Fruit fly (Drosophila melanogaster) whole organism, embryonic: ENCODE data around the gene CG2909.

Experiments used
- Atf6 ChIP-seq: fragments of 200-800 bp; sonication (Bioruptor generic); IDR thresholded peaks from 2 replicates; pipeline ENCODE4 v1.3.6; 2022; ENCODE audit warnings: missing biosample characterization, missing genetic modification characterization
- C15 ChIP-seq: fragments of 200-800 bp; sonication (Bioruptor generic); IDR thresholded peaks from 3 replicates; pipeline ENCODE4 v1.3.6; 2022; ENCODE audit warnings: missing biosample characterization, missing genetic modification characterization
- CG1233 ChIP-seq: fragments of 200-800 bp; sonication (Bioruptor generic); optimal IDR thresholded peaks from 4 replicates; lab custom pipeline; 2018; ENCODE audit warnings: missing biosample characterization, mild to moderate bottlenecking, missing genetic modification characterization
- CG12942 ChIP-seq: fragments of 200-800 bp; sonication (Bioruptor generic); optimal IDR thresholded peaks from 3 replicates; lab custom pipeline; 2016; ENCODE audit warnings: missing biosample characterization, missing genetic modification characterization
- CG13624 ChIP-seq: fragments of 200-800 bp; sonication (Bioruptor generic); optimal IDR thresholded peaks from 2 replicates; lab custom pipeline; 2016; ENCODE audit warnings: missing biosample characterization, missing genetic modification characterization
- CG1647 ChIP-seq: fragments of 200-800 bp; sonication (Bioruptor generic); optimal IDR thresholded peaks from 3 replicates; lab custom pipeline; 2016; ENCODE audit warnings: missing biosample characterization, missing genetic modification characterization
- CG16813 ChIP-seq: fragments of 200-800 bp; sonication (Bioruptor generic); IDR thresholded peaks from 3 replicates; pipeline ENCODE4 v1.3.6; 2022; ENCODE audit warnings: missing biosample characterization, missing genetic modification characterization; ENCODE audit not compliant: partially characterized antibody
- CG17361 ChIP-seq: fragments of 200-800 bp; sonication (Bioruptor generic); IDR thresholded peaks from 3 replicates; pipeline ENCODE4 v1.3.6; 2022; ENCODE audit warnings: missing biosample characterization, missing genetic modification characterization
- CG18764 ChIP-seq: fragments of 200-800 bp; sonication (Bioruptor generic); optimal IDR thresholded peaks from 3 replicates; lab custom pipeline; 2016; ENCODE audit warnings: missing biosample characterization, missing genetic modification characterization
- CG2116 ChIP-seq: fragments of 200-800 bp; sonication (Bioruptor generic); optimal IDR thresholded peaks from 3 replicates; lab custom pipeline; 2018; ENCODE audit warnings: missing biosample characterization, mild to moderate bottlenecking, missing genetic modification characterization
- CG2678 ChIP-seq: fragments of 200-800 bp; sonication (Bioruptor generic); optimal IDR thresholded peaks from 3 replicates; lab custom pipeline; 2019; ENCODE audit warnings: missing biosample characterization, mild to moderate bottlenecking, missing genetic modification characterization, moderate library complexity
- CG30403 ChIP-seq: fragments of 200-800 bp; sonication (Bioruptor generic); optimal IDR thresholded peaks from 3 replicates; lab custom pipeline; 2016; ENCODE audit warnings: missing biosample characterization, missing genetic modification characterization
- CG31441 ChIP-seq: fragments of 200-800 bp; sonication (Bioruptor generic); IDR thresholded peaks from 2 replicates; pipeline ENCODE4 v1.3.6; 2022; ENCODE audit warnings: missing biosample characterization, missing genetic modification characterization
- CG3407 ChIP-seq: fragments of 200-800 bp; sonication (Bioruptor generic); optimal IDR thresholded peaks from 2 replicates; lab custom pipeline; 2018; ENCODE audit warnings: missing biosample characterization, mild to moderate bottlenecking, missing genetic modification characterization
- CG8388 ChIP-seq: fragments of 200-800 bp; sonication (Bioruptor generic); optimal IDR thresholded peaks from 2 replicates; lab custom pipeline; 2019; ENCODE audit warnings: missing biosample characterization, mild to moderate bottlenecking, missing genetic modification characterization, moderate library complexity
- CG9876 ChIP-seq: fragments of 200-800 bp; sonication (Bioruptor generic); optimal IDR thresholded peaks from 2 replicates; lab custom pipeline; 2016; ENCODE audit warnings: missing biosample characterization, missing genetic modification characterization
- Chrac-16 ChIP-seq: fragments of 200-800 bp; sonication (Bioruptor generic); optimal IDR thresholded peaks from 3 replicates; lab custom pipeline; 2016; ENCODE audit warnings: missing biosample characterization, missing genetic modification characterization
- D19A ChIP-seq: fragments of 200-800 bp; optimal IDR thresholded peaks from 3 replicates; lab custom pipeline; 2019; ENCODE audit warnings: missing biosample characterization, mild to moderate bottlenecking, missing genetic modification characterization, moderate library complexity
- D19B ChIP-seq: fragments of 200-800 bp; sonication (Bioruptor generic); optimal IDR thresholded peaks from 2 replicates; lab custom pipeline; 2017; ENCODE audit warnings: missing biosample characterization, mild to moderate bottlenecking, missing genetic modification characterization
- Dip3 ChIP-seq: fragments of 200-800 bp; sonication (Bioruptor generic); optimal IDR thresholded peaks from 3 replicates; lab custom pipeline; 2016; ENCODE audit warnings: missing biosample characterization, missing genetic modification characterization
- Ets97D ChIP-seq: fragments of 200-800 bp; sonication (Bioruptor generic); optimal IDR thresholded peaks from 3 replicates; lab custom pipeline; 2016; ENCODE audit warnings: missing biosample characterization, missing genetic modification characterization
- H15 ChIP-seq: fragments of 200-800 bp; sonication (Bioruptor generic); IDR thresholded peaks from 3 replicates; pipeline ENCODE4 v1.3.6; 2022; ENCODE audit warnings: missing biosample characterization, missing genetic modification characterization
- HLH3B ChIP-seq: fragments of 200-800 bp; sonication (Bioruptor generic); IDR thresholded peaks from 2 replicates; pipeline ENCODE4 v1.3.6; 2022; ENCODE audit warnings: missing biosample characterization, missing genetic modification characterization
- Hey ChIP-seq: fragments of 200-800 bp; sonication (Bioruptor generic); optimal IDR thresholded peaks from 3 replicates; lab custom pipeline; 2018; ENCODE audit warnings: missing biosample characterization, mild to moderate bottlenecking, missing genetic modification characterization
- HmgD ChIP-seq: fragments of 200-800 bp; sonication (Bioruptor generic); optimal IDR thresholded peaks from 3 replicates; lab custom pipeline; 2016; ENCODE audit warnings: missing biosample characterization, missing genetic modification characterization
- Hr51 ChIP-seq, 2 experiments: fragments of 200-800 bp; sonication (Bioruptor generic); optimal IDR thresholded peaks; 2 replicates in 1 of 2; 3 replicates in 1 of 2; lab custom pipeline; 2016 to 2018; ENCODE audit warnings: missing biosample characterization in 2 of 2, missing genetic modification characterization in 2 of 2, mild to moderate bottlenecking in 1 of 2, moderate library complexity in 1 of 2
- Hr78 ChIP-seq, 2 experiments: fragments of 200-800 bp in 1 of 2; fragments of >200 bp in 1 of 2; sonication (Bioruptor generic) in 1 of 2; optimal IDR thresholded peaks; 2 replicates each; lab custom pipeline; 2017 to 2019; ENCODE audit warnings: missing biosample characterization in 2 of 2, missing genetic modification characterization in 2 of 2, mild to moderate bottlenecking in 1 of 2, moderate library complexity in 1 of 2
- Kr ChIP-seq: fragments of 200-800 bp; sonication (Bioruptor generic); optimal IDR thresholded peaks from 2 replicates; lab custom pipeline; 2017; ENCODE audit warnings: missing biosample characterization, mild to moderate bottlenecking, missing genetic modification characterization
- NC2β ChIP-seq: fragments of 200-800 bp; sonication (Bioruptor generic); optimal IDR thresholded peaks from 2 replicates; lab custom pipeline; 2016; ENCODE audit warnings: missing biosample characterization, missing genetic modification characterization
- PHDP ChIP-seq: fragments of 200-800 bp; sonication (Bioruptor generic); optimal IDR thresholded peaks from 3 replicates; lab custom pipeline; 2018; ENCODE audit warnings: missing biosample characterization, mild to moderate bottlenecking, missing genetic modification characterization, moderate library complexity
- Pdp1 ChIP-seq, 2 experiments: fragments of 200-800 bp; sonication (Bioruptor generic); optimal IDR thresholded peaks; 3 replicates each; lab custom pipeline; 2016; ENCODE audit warnings: missing biosample characterization in 2 of 2, missing genetic modification characterization in 2 of 2, mild to moderate bottlenecking in 1 of 2, moderate library complexity in 1 of 2
- Rx ChIP-seq: fragments of 200-800 bp; sonication (Bioruptor generic); IDR thresholded peaks from 2 replicates; pipeline ENCODE4 v1.3.6; 2022; ENCODE audit warnings: missing biosample characterization, missing genetic modification characterization
- Tbp ChIP-seq: fragments of >200 bp; optimal IDR thresholded peaks from 2 replicates; lab custom pipeline; 2018; ENCODE audit warnings: missing biosample characterization, missing genetic modification characterization
- Xrp1 ChIP-seq: fragments of 200-800 bp; sonication (Bioruptor generic); IDR thresholded peaks from 2 replicates; pipeline ENCODE4 v1.3.6; 2022; ENCODE audit warnings: missing biosample characterization, missing genetic modification characterization
- bcd ChIP-seq: fragments of 200-800 bp; sonication (Bioruptor generic); optimal IDR thresholded peaks from 2 replicates; lab custom pipeline; 2017; ENCODE audit warnings: missing biosample characterization, mild to moderate bottlenecking, missing genetic modification characterization
- btn ChIP-seq: fragments of 200-800 bp; sonication (Bioruptor generic); optimal IDR thresholded peaks from 2 replicates; lab custom pipeline; 2016; ENCODE audit warnings: missing biosample characterization, missing genetic modification characterization
- chn ChIP-seq: fragments of 200-800 bp; sonication (Bioruptor generic); optimal IDR thresholded peaks from 2 replicates; lab custom pipeline; 2016; ENCODE audit warnings: missing biosample characterization, missing genetic modification characterization
- emc ChIP-seq: fragments of 200-800 bp; sonication (Bioruptor generic); optimal IDR thresholded peaks from 2 replicates; lab custom pipeline; 2016; ENCODE audit warnings: missing biosample characterization, missing genetic modification characterization
- en ChIP-seq: fragments of 200-800 bp; sonication (Bioruptor generic); optimal IDR thresholded peaks from 2 replicates; lab custom pipeline; 2016; ENCODE audit warnings: missing biosample characterization, missing genetic modification characterization
- ewg ChIP-seq: fragments of 200-800 bp; sonication (Bioruptor generic); optimal IDR thresholded peaks from 3 replicates; lab custom pipeline; 2017; ENCODE audit warnings: mild to moderate bottlenecking, missing biosample characterization, missing genetic modification reagents, missing genetic modification characterization
- grn ChIP-seq: fragments of 200-800 bp; sonication (Bioruptor generic); optimal IDR thresholded peaks from 3 replicates; lab custom pipeline; 2017; ENCODE audit warnings: missing biosample characterization, missing genetic modification characterization
- jumu ChIP-seq: fragments of 200-800 bp; sonication (Bioruptor generic); optimal IDR thresholded peaks from 3 replicates; lab custom pipeline; 2016; ENCODE audit warnings: missing biosample characterization, missing genetic modification characterization
- mirr ChIP-seq: fragments of 200-800 bp; sonication (Bioruptor generic); optimal IDR thresholded peaks from 3 replicates; lab custom pipeline; 2018; ENCODE audit warnings: missing biosample characterization, mild to moderate bottlenecking, missing genetic modification characterization
- mld ChIP-seq: fragments of 200-800 bp; sonication (Bioruptor generic); IDR thresholded peaks from 3 replicates; pipeline ENCODE4 v1.3.6; 2022; ENCODE audit warnings: missing biosample characterization, missing genetic modification characterization; ENCODE audit not compliant: partially characterized antibody
- nerfin-1 ChIP-seq: fragments of 200-800 bp; sonication (Bioruptor generic); optimal IDR thresholded peaks from 3 replicates; lab custom pipeline; 2019; ENCODE audit warnings: missing biosample characterization, mild to moderate bottlenecking, missing genetic modification characterization, moderate library complexity
- pita ChIP-seq: fragments of 200-800 bp; sonication (Bioruptor generic); optimal IDR thresholded peaks from 2 replicates; lab custom pipeline; 2017; ENCODE audit warnings: missing biosample characterization, mild to moderate bottlenecking, missing genetic modification characterization
- sens-2 ChIP-seq: fragments of 200-800 bp; sonication (Bioruptor generic); IDR thresholded peaks from 2 replicates; pipeline ENCODE4 v1.3.6; 2022; ENCODE audit warnings: missing biosample characterization, missing genetic modification characterization
- ttk ChIP-seq: fragments of 200-800 bp; sonication (Bioruptor generic); IDR thresholded peaks from 2 replicates; pipeline ENCODE4 v2.1.2; 2022; ENCODE audit warnings: missing biosample characterization, missing genetic modification characterization
- tx ChIP-seq: fragments of 200-800 bp; sonication (Bioruptor generic); optimal IDR thresholded peaks from 2 replicates; lab custom pipeline; 2016; ENCODE audit warnings: missing biosample characterization, missing genetic modification characterization
- vvl ChIP-seq: fragments of 200-800 bp; sonication (Bioruptor generic); IDR thresholded peaks from 2 replicates; pipeline ENCODE4 v1.3.6; 2022; ENCODE audit warnings: missing biosample characterization, missing genetic modification characterization
- yki ChIP-seq: fragments of >200 bp; optimal IDR thresholded peaks from 3 replicates; lab custom pipeline; 2018

CG2909 gene

dm6 chrX:10365748-10366415 is 39.6 kb downstream of the CG2909 start (continued):
- TF ChIP-seq CG2116 (peak; percentile 57), CG2678 (tag; lab: Kevin White, UChicago) (peak; percentile 26), chn (no peak), bcd (GFP tag; lab: Kevin White, UChicago) (peak; percentile 29), Dip3 (GFP tag; lab: Kevin White, UChicago) (no peak), Hey (tag; lab: Kevin White, UChicago) (no peak), en (GFP tag; lab: Kevin White, UChicago) (no peak), Ets97D (GFP tag; lab: Kevin White, UChicago) (peak; percentile 31), CG12942 (GFP tag; lab: Kevin White, UChicago) (no peak), H15 (GFP tag; lab: Robert Waterston, UW) (no peak), vvl (GFP tag; lab: Robert Waterston, UW) (no peak), ttk (GFP tag; lab: Robert Waterston, UW) (no peak), HmgD (GFP tag; lab: Kevin White, UChicago) (no peak), Kr (GFP tag; lab: Kevin White, UChicago) (no peak), Rx (GFP tag; lab: Robert Waterston, UW) (no peak), CG1647 (no peak), Xrp1 (GFP tag; lab: Robert Waterston, UW) (no peak), pita (no peak), yki (no peak), CG16813 (peak; percentile 94), D19A (tag; lab: Kevin White, UChicago) (no peak), jumu (GFP tag; lab: Kevin White, UChicago) (no peak), CG17361 (GFP tag; lab: Robert Waterston, UW) (peak; percentile 21; the same call in 1 of the 3 replicates), CG9876 (no peak), mld (GFP tag; lab: Robert Waterston, UW) (peak; percentile 89), emc (GFP tag; lab: Kevin White, UChicago) (no peak), CG30403 (no peak), CG3407 (GFP tag; lab: Kevin White, UChicago) (no peak), CG1233 (no peak), Chrac-16 (GFP tag; lab: Kevin White, UChicago) (no peak), HLH3B (GFP tag; lab: Robert Waterston, UW) (no peak), CG18764 (GFP tag; lab: Kevin White, UChicago) (no peak), grn (GFP tag; lab: Kevin White, UChicago) (no peak), Tbp (GFP tag; lab: Kevin White, UChicago) (no peak), Hr78 (GFP tag; optimal IDR thresholded peaks at IDR 0.05; lab: Kevin White, UChicago) (no peak), PHDP (tag; lab: Kevin White, UChicago) (no peak), ewg (peak; percentile 12), mirr (GFP tag; lab: Kevin White, UChicago) (peak; percentile 31), Atf6 (GFP tag; lab: Robert Waterston, UW) (peak; percentile 18; the same call in 1 of the 2 replicates), Hr51 (GFP tag; optimal IDR thresholded peaks at IDR 0.05; lab: Kevin White, UChicago) (peak; percentile 0 to 12), CG31441 (GFP tag; lab: Robert Waterston, UW) (no peak), tx (GFP tag; lab: Kevin White, UChicago) (no peak), D19B (GFP tag; lab: Kevin White, UChicago) (no peak), Pdp1 (GFP tag; optimal IDR thresholded peaks at IDR 0.05; lab: Kevin White, UChicago) (peak in 1 of 2 experiments; percentile 2), CG13624 (GFP tag; lab: Kevin White, UChicago) (peak; percentile 68), btn (GFP tag; lab: Kevin White, UChicago) (no peak), CG8388 (GFP tag; lab: Kevin White, UChicago) (no peak), sens-2 (GFP tag; lab: Robert Waterston, UW) (no peak), nerfin-1 (tag; lab: Kevin White, UChicago) (peak; percentile 55), NC2β (GFP tag; lab: Kevin White, UChicago) (no peak), C15 (GFP tag; lab: Robert Waterston, UW) (no peak)
